Fruit fly (Drosophila melanogaster): Measurements from ENCODE around the gene Vps8.

Gene Vps8

dm6 chr3L:6455383-6455782 is 39.7 kb downstream of the Vps8 start (continued):
- TF ChIP-seq CG6276 (GFP tag; optimal IDR thresholded peaks at IDR 0.05), result no peak
- TF ChIP-seq Hr4 (GFP tag; optimal IDR thresholded peaks at IDR 0.05), result peak; percentile 40
- no peak for TF ChIP-seq CG11294 (GFP tag; IDR thresholded peaks at IDR 0.05)
- TF ChIP-seq fkh (GFP tag; optimal IDR thresholded peaks at IDR 0.05), result no peak
- no peak for TF ChIP-seq CG3032 (tag; optimal IDR thresholded peaks at IDR 0.05)
- no peak for TF ChIP-seq vri (GFP tag; optimal IDR thresholded peaks at IDR 0.05)
- TF ChIP-seq CG8632 (GFP tag; optimal IDR thresholded peaks at IDR 0.05), result peak; percentile 20
- TF ChIP-seq esn (GFP tag; optimal IDR thresholded peaks at IDR 0.05), result no peak
- no peak for TF ChIP-seq topi (GFP tag; optimal IDR thresholded peaks at IDR 0.05)
- TF ChIP-seq pdm3 (GFP tag; optimal IDR thresholded peaks at IDR 0.05), result peak; percentile 14
- TF ChIP-seq Hr39 (GFP tag; optimal IDR thresholded peaks at IDR 0.05), result no peak
- TF ChIP-seq CG10669 (GFP tag; optimal IDR thresholded peaks at IDR 0.05), result no peak
- peak; percentile 6 for TF ChIP-seq CG10631 (GFP tag; optimal IDR thresholded peaks at IDR 0.05)
- TF ChIP-seq CG11762 (GFP tag; optimal IDR thresholded peaks at IDR 0.05; ENCODE audit: insufficient read depth), result no peak

dm6 chr3L:6453482-6453881 is 41.6 kb downstream of the Vps8 start:
- peak; percentile 19 for TF ChIP-seq pdm3 (GFP tag; optimal IDR thresholded peaks at IDR 0.05)
- no peak for TF ChIP-seq CG6808 (GFP tag; optimal IDR thresholded peaks at IDR 0.05)
- TF ChIP-seq CG31627 (GFP tag; optimal IDR thresholded peaks at IDR 0.05), result no peak
- TF ChIP-seq Blimp-1 (GFP tag; optimal IDR thresholded peaks at IDR 0.05), result no peak
- TF ChIP-seq CG32006 (GFP tag; optimal IDR thresholded peaks at IDR 0.05), result peak; percentile 75
- TF ChIP-seq OdsH (GFP tag; optimal IDR thresholded peaks at IDR 0.05), result no peak
- TF ChIP-seq CG6792 (GFP tag; optimal IDR thresholded peaks at IDR 0.05), result no peak
- peak; percentile 42 for TF ChIP-seq CG4318 (GFP tag; optimal IDR thresholded peaks at IDR 0.05)
- TF ChIP-seq Hr4 (GFP tag; optimal IDR thresholded peaks at IDR 0.05), result peak; percentile 83
- TF ChIP-seq Sox15 (GFP tag; optimal IDR thresholded peaks at IDR 0.05), result no peak
- TF ChIP-seq CG10669 (GFP tag; optimal IDR thresholded peaks at IDR 0.05), result no peak
- peak; percentile 21; the same call in 1 of the 3 replicates for TF ChIP-seq CG6163 (GFP tag; IDR thresholded peaks at IDR 0.05)
- no peak for TF ChIP-seq CG10631 (GFP tag; optimal IDR thresholded peaks at IDR 0.05)
- TF ChIP-seq CG15336 (GFP tag; IDR thresholded peaks at IDR 0.05), result peak; percentile 78
- TF ChIP-seq CG8119 (GFP tag; IDR thresholded peaks at IDR 0.05), result peak; percentile 72
- TF ChIP-seq Sox14 (GFP tag; optimal IDR thresholded peaks at IDR 0.05), result no peak
- peak; percentile 12 for TF ChIP-seq CG6276 (GFP tag; optimal IDR thresholded peaks at IDR 0.05)
- peak; percentile 55; the same call in 2 of the 3 replicates for TF ChIP-seq eg (GFP tag; IDR thresholded peaks at IDR 0.05)
- TF ChIP-seq achi (GFP tag; optimal IDR thresholded peaks at IDR 0.05), result no peak
- TF ChIP-seq Ets21C (GFP tag; optimal IDR thresholded peaks at IDR 0.05), result no peak
- peak; percentile 12 for TF ChIP-seq Eip78C (GFP tag)
- TF ChIP-seq fkh (GFP tag; optimal IDR thresholded peaks at IDR 0.05), result no peak
- TF ChIP-seq Lpt (GFP tag; optimal IDR thresholded peaks at IDR 0.05), result peak; percentile 44
- no peak for TF ChIP-seq CG1621 (tag; optimal IDR thresholded peaks at IDR 0.05)

DNA sequence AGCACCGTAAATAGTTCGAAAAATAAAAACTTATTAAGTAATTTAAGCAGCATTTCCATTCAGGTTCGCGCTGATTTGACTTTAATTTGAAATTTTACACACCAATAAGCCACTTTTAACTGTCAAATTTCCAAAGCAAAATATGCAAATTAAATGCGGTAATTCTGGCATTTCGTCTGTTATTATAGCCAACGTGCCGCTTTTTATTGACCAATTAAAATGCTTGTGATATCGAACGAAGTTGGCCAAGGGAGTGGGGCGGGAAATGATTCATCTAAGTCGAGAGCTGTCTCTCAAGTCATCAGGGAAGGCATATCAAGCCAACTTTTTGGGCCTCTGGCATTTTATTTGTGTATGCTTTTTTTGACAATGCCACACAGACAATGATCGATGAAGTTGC is 42.8 kb downstream of the Vps8 start:
- TF ChIP-seq Sox15 (GFP tag; optimal IDR thresholded peaks at IDR 0.05) (no peak), topi (GFP tag; optimal IDR thresholded peaks at IDR 0.05) (no peak), CG8632 (GFP tag; optimal IDR thresholded peaks at IDR 0.05) (no peak)

- TF ChIP-seq CG6854 (GFP tag; optimal IDR thresholded peaks at IDR 0.05), result no peak
- peak; percentile 8 for TF ChIP-seq Eip78C (GFP tag)
- 0 out of 2 replicates have a peak, but pooled peaks have one; percentile 19 for TF ChIP-seq CG15336 (GFP tag; IDR thresholded peaks at IDR 0.05)
Measured at dm6 chr3L:6451572-6451971, 43.5 kb downstream of the Vps8 start.

- TF ChIP-seq CG6854 (GFP tag; optimal IDR thresholded peaks at IDR 0.05), result no peak
- no peak for TF ChIP-seq CG31627 (GFP tag; optimal IDR thresholded peaks at IDR 0.05)
- no peak for TF ChIP-seq Lpt (GFP tag; optimal IDR thresholded peaks at IDR 0.05)
- TF ChIP-seq fd59A (GFP tag; optimal IDR thresholded peaks at IDR 0.05), result no peak
- no peak for TF ChIP-seq CG11294 (GFP tag; IDR thresholded peaks at IDR 0.05)
Measured at dm6 chr3L:6449159-6449664, 45.9 kb downstream of the Vps8 start.

All from whole organism, prepupa.